Fruit fly (Drosophila melanogaster) whole organism, embryonic: Measurements from ENCODE around the gene CG44044.

Experiments
- Awh ChIP-seq: fragments of 200-800 bp; sonication (Bioruptor generic); IDR thresholded peaks from 2 replicates; pipeline ENCODE4, ENCODE4 v1.3.6; 2022; ENCODE audit warnings: missing biosample characterization, missing genetic modification characterization
- Bgb ChIP-seq: fragments of 200-800 bp; sonication (Bioruptor generic); IDR thresholded peaks from 2 replicates; pipeline ENCODE4 v1.3.6; 2022; ENCODE audit warnings: missing biosample characterization, missing genetic modification characterization; ENCODE audit not compliant: partially characterized antibody
- Bteb2 ChIP-seq: fragments of 200-800 bp; sonication (Bioruptor generic); optimal IDR thresholded peaks from 2 replicates; lab custom pipeline; 2016; ENCODE audit warnings: missing biosample characterization, missing genetic modification characterization
- CG10274 ChIP-seq: fragments of 200-800 bp; sonication (Bioruptor generic); optimal IDR thresholded peaks from 3 replicates; lab custom pipeline; 2017; ENCODE audit warnings: missing biosample characterization, mild to moderate bottlenecking, missing genetic modification characterization
- CG11560 ChIP-seq: fragments of 200-800 bp; sonication (Bioruptor generic); IDR thresholded peaks from 3 replicates; pipeline ENCODE4 v1.3.6; 2022; ENCODE audit warnings: missing biosample characterization, missing genetic modification characterization
- CG12744 ChIP-seq: fragments of 200-800 bp; sonication (Bioruptor generic); optimal IDR thresholded peaks from 2 replicates; lab custom pipeline; 2016; ENCODE audit warnings: missing biosample characterization, missing genetic modification characterization
- CG14441 ChIP-seq: fragments of 200-800 bp; sonication (Bioruptor generic); IDR thresholded peaks from 2 replicates; pipeline ENCODE4 v1.3.6; 2022; ENCODE audit warnings: missing biosample characterization, missing genetic modification characterization
- CG17568 ChIP-seq: fragments of 200-800 bp; sonication (Bioruptor generic); optimal IDR thresholded peaks from 2 replicates; lab custom pipeline; 2018; ENCODE audit warnings: missing biosample characterization, mild to moderate bottlenecking, missing genetic modification characterization, moderate library complexity
- CG18599 ChIP-seq: fragments of 200-800 bp; sonication (Bioruptor generic); optimal IDR thresholded peaks from 3 replicates; lab custom pipeline; 2017; ENCODE audit warnings: missing biosample characterization, missing genetic modification characterization, mild to moderate bottlenecking, moderate library complexity, missing genetic modification reagents
- CG18764 ChIP-seq: fragments of 200-800 bp; sonication (Bioruptor generic); optimal IDR thresholded peaks from 3 replicates; lab custom pipeline; 2016; ENCODE audit warnings: missing biosample characterization, missing genetic modification characterization
- CG2875 ChIP-seq: fragments of 200-800 bp; sonication (Bioruptor generic); optimal IDR thresholded peaks from 2 replicates; lab custom pipeline; 2017; ENCODE audit warnings: missing biosample characterization, mild to moderate bottlenecking, missing genetic modification characterization, missing genetic modification reagents
- CG3163 ChIP-seq: fragments of 200-800 bp; sonication (Bioruptor generic); optimal IDR thresholded peaks from 3 replicates; lab custom pipeline; 2016; ENCODE audit warnings: missing biosample characterization, missing genetic modification characterization
- CG6254 ChIP-seq: fragments of 200-800 bp; sonication (Bioruptor generic); optimal IDR thresholded peaks from 3 replicates; lab custom pipeline; 2017; ENCODE audit warnings: mild to moderate bottlenecking, missing biosample characterization, missing genetic modification reagents, missing genetic modification characterization
- CG6689 ChIP-seq: fragments of 200-800 bp; sonication (Bioruptor generic); IDR thresholded peaks from 2 replicates; pipeline ENCODE4 v1.3.6; 2022; ENCODE audit warnings: missing biosample characterization, missing genetic modification characterization
- CG6765 ChIP-seq: fragments of 200-800 bp; sonication (Bioruptor generic); optimal IDR thresholded peaks from 3 replicates; lab custom pipeline; 2017; ENCODE audit warnings: missing biosample characterization, mild to moderate bottlenecking, missing genetic modification characterization
- CG6854 ChIP-seq: fragments of 200-800 bp; sonication (Bioruptor generic); optimal IDR thresholded peaks from 3 replicates; lab custom pipeline; 2017; ENCODE audit warnings: missing biosample characterization, mild to moderate bottlenecking, missing genetic modification characterization
- CG7357 ChIP-seq: fragments of 200-800 bp; sonication (Bioruptor generic); IDR thresholded peaks from 3 replicates; pipeline ENCODE4 v1.3.6; 2022; ENCODE audit warnings: missing biosample characterization, missing genetic modification characterization
- CG8478 ChIP-seq: fragments of >200 bp; optimal IDR thresholded peaks from 2 replicates; lab custom pipeline; 2018
- CG8765 ChIP-seq: fragments of 200-800 bp; sonication (Bioruptor generic); IDR thresholded peaks from 2 replicates; pipeline ENCODE4 v1.3.6; 2022; ENCODE audit warnings: missing biosample characterization, missing genetic modification characterization
- CG9609 ChIP-seq: fragments of 200-800 bp; sonication (Bioruptor generic); optimal IDR thresholded peaks from 3 replicates; lab custom pipeline; 2016; ENCODE audit warnings: missing biosample characterization, missing genetic modification characterization
- CG9797 ChIP-seq: fragments of 200-800 bp; sonication (Bioruptor generic); optimal IDR thresholded peaks from 3 replicates; lab custom pipeline; 2018; ENCODE audit warnings: missing biosample characterization, mild to moderate bottlenecking, missing genetic modification characterization
- CkIIα-i1 ChIP-seq: fragments of 200-800 bp; sonication (Bioruptor generic); IDR thresholded peaks from 2 replicates; pipeline ENCODE4 v1.3.6; 2022; ENCODE audit warnings: missing biosample characterization, missing genetic modification characterization
- Dek ChIP-seq: fragments of 200-800 bp; sonication (Bioruptor generic); optimal IDR thresholded peaks from 3 replicates; lab custom pipeline; 2019; ENCODE audit warnings: missing biosample characterization, mild to moderate bottlenecking, missing genetic modification characterization, moderate library complexity
- Dfd ChIP-seq, 2 experiments: fragments of >200 bp; optimal IDR thresholded peaks; 2 replicates each; lab custom pipeline; 2017; ENCODE audit warnings: missing biosample characterization in 2 of 2, missing genetic modification characterization in 2 of 2
- Dp ChIP-seq: fragments of 200-800 bp; sonication (Bioruptor generic); optimal IDR thresholded peaks from 2 replicates; lab custom pipeline; 2018; ENCODE audit warnings: missing biosample characterization, mild to moderate bottlenecking, missing genetic modification characterization, moderate library complexity
- ERR ChIP-seq: fragments of 200-800 bp; sonication (Bioruptor generic); optimal IDR thresholded peaks from 2 replicates; lab custom pipeline; 2016; ENCODE audit warnings: missing biosample characterization, missing genetic modification characterization
- Fer3 ChIP-seq: fragments of 200-800 bp; sonication (Bioruptor generic); optimal IDR thresholded peaks from 2 replicates; lab custom pipeline; 2018; ENCODE audit warnings: missing biosample characterization, mild to moderate bottlenecking, missing genetic modification characterization, moderate library complexity
- MESR4 ChIP-seq: fragments of 200-800 bp; sonication (Bioruptor generic); optimal IDR thresholded peaks from 2 replicates; lab custom pipeline; 2018; ENCODE audit warnings: missing biosample characterization, mild to moderate bottlenecking, missing genetic modification characterization, moderate library complexity
- Med ChIP-seq: fragments of 200-800 bp; sonication (Bioruptor generic); peaks from one replicate; lab custom pipeline; 2016; ENCODE audit warnings: missing biosample characterization, missing genetic modification characterization, mild to moderate bottlenecking, inconsistent platforms, moderate library complexity
- NC2β ChIP-seq: fragments of 200-800 bp; sonication (Bioruptor generic); optimal IDR thresholded peaks from 2 replicates; lab custom pipeline; 2016; ENCODE audit warnings: missing biosample characterization, missing genetic modification characterization
- Xrp1 ChIP-seq: fragments of 200-800 bp; sonication (Bioruptor generic); IDR thresholded peaks from 2 replicates; pipeline ENCODE4 v1.3.6; 2022; ENCODE audit warnings: missing biosample characterization, missing genetic modification characterization
- YL-1 ChIP-seq: fragments of 200-800 bp; sonication (Bioruptor generic); optimal IDR thresholded peaks from 3 replicates; lab custom pipeline; 2017; ENCODE audit warnings: missing biosample characterization, mild to moderate bottlenecking, missing genetic modification characterization
- al ChIP-seq: fragments of 200-800 bp; sonication (Bioruptor generic); IDR thresholded peaks from 2 replicates; pipeline ENCODE4 v1.3.6; 2022; ENCODE audit warnings: missing biosample characterization, missing genetic modification characterization
- amos ChIP-seq: fragments of 200-800 bp; sonication (Bioruptor generic); IDR thresholded peaks from 2 replicates; pipeline ENCODE4 v1.3.6; 2022; ENCODE audit warnings: missing biosample characterization, missing genetic modification characterization; ENCODE audit not compliant: partially characterized antibody
- dimm ChIP-seq: fragments of 200-800 bp; sonication (Bioruptor generic); IDR thresholded peaks from 2 replicates; pipeline ENCODE4 v1.3.6; 2022; ENCODE audit warnings: missing biosample characterization, missing genetic modification characterization
- dm ChIP-seq: fragments of 200-800 bp; sonication (Bioruptor generic); optimal IDR thresholded peaks from 3 replicates; lab custom pipeline; 2016; ENCODE audit warnings: missing biosample characterization, missing genetic modification characterization
- fd102C ChIP-seq: fragments of 200-800 bp; sonication (Bioruptor generic); optimal IDR thresholded peaks from 2 replicates; lab custom pipeline; 2018; ENCODE audit warnings: missing biosample characterization, mild to moderate bottlenecking, missing genetic modification characterization, moderate library complexity
- grn ChIP-seq: fragments of 200-800 bp; sonication (Bioruptor generic); optimal IDR thresholded peaks from 3 replicates; lab custom pipeline; 2017; ENCODE audit warnings: missing biosample characterization, missing genetic modification characterization
- gro ChIP-seq: fragments of 200-800 bp; sonication (Bioruptor generic); optimal IDR thresholded peaks from 2 replicates; lab custom pipeline; 2016; ENCODE audit warnings: missing biosample characterization, missing genetic modification characterization
- gt ChIP-seq: fragments of 200-800 bp; sonication (Bioruptor generic); IDR thresholded peaks from 2 replicates; pipeline ENCODE4 v1.3.6; 2022; ENCODE audit warnings: missing biosample characterization, missing genetic modification characterization
- kay ChIP-seq: fragments of 200-800 bp; sonication (Bioruptor generic); optimal IDR thresholded peaks from 2 replicates; lab custom pipeline; 2016; ENCODE audit warnings: missing biosample characterization, missing genetic modification characterization
- lbe ChIP-seq: fragments of 200-800 bp; sonication (Bioruptor generic); optimal IDR thresholded peaks from 2 replicates; lab custom pipeline; 2016; ENCODE audit warnings: missing biosample characterization, mild to moderate bottlenecking, missing genetic modification characterization
- nom ChIP-seq: fragments of 200-800 bp; sonication (Bioruptor generic); optimal IDR thresholded peaks from 2 replicates; lab custom pipeline; 2017; ENCODE audit warnings: missing biosample characterization, missing genetic modification characterization, mild to moderate bottlenecking, moderate library complexity, missing genetic modification reagents
- pfk ChIP-seq: fragments of 200-800 bp; sonication (Bioruptor generic); optimal IDR thresholded peaks from 2 replicates; lab custom pipeline; 2018; ENCODE audit warnings: missing biosample characterization, mild to moderate bottlenecking, missing genetic modification characterization, moderate library complexity
- rib ChIP-seq: fragments of 200-800 bp; sonication (Bioruptor generic); IDR thresholded peaks from 2 replicates; pipeline ENCODE4 v1.3.6; 2022; ENCODE audit warnings: missing biosample characterization, missing genetic modification characterization
- ro ChIP-seq: fragments of 200-800 bp; sonication (Bioruptor generic); IDR thresholded peaks from 2 replicates; pipeline ENCODE4 v1.3.6; 2022; ENCODE audit warnings: missing biosample characterization, missing genetic modification characterization
- sens ChIP-seq: fragments of 200-800 bp; sonication (Bioruptor generic); peaks from one replicate; lab custom pipeline; 2016; ENCODE audit warnings: missing biosample characterization, missing genetic modification characterization
- sob ChIP-seq: fragments of 200-800 bp; sonication (Bioruptor generic); IDR thresholded peaks from 2 replicates; pipeline ENCODE4 v1.3.6; 2022; ENCODE audit warnings: missing biosample characterization, missing genetic modification characterization

Gene CG44044

dm6 chr3R:16280003-16280998, 41.3 kb upstream of the CG44044 start (continued):
- peak; percentile 99 for TF ChIP-seq gt
- peak; percentile 90 for TF ChIP-seq MESR4 (GFP tag; lab: Kevin White, UChicago)
- TF ChIP-seq CG9797 (GFP tag; lab: Kevin White, UChicago): peak; percentile 57
- TF ChIP-seq CG10274 (GFP tag; lab: Kevin White, UChicago): peak; percentile 93
- TF ChIP-seq CG6254 (GFP tag; lab: Kevin White, UChicago): peak; percentile 96
- TF ChIP-seq ERR: peak; percentile 98
- peak; percentile 99 for TF ChIP-seq lbe
- TF ChIP-seq grn (GFP tag; lab: Kevin White, UChicago): peak; percentile 93
- TF ChIP-seq nom: peak; percentile 98
- TF ChIP-seq Dek: peak; percentile 99
- no peak for TF ChIP-seq Dfd (GFP tag; optimal IDR thresholded peaks at IDR 0.05; lab: Kevin White, UChicago)
- TF ChIP-seq pfk (GFP tag; lab: Kevin White, UChicago): peak; percentile 36
- peak; percentile 99 for TF ChIP-seq fd102C
- TF ChIP-seq Bteb2 (GFP tag; lab: Kevin White, UChicago): peak; percentile 100
- TF ChIP-seq Fer3 (tag; lab: Kevin White, UChicago): peak; percentile 99
- peak; percentile 99 for TF ChIP-seq NC2β (GFP tag; lab: Kevin White, UChicago)
- TF ChIP-seq YL-1: peak; percentile 99
- peak; percentile 99 for TF ChIP-seq CG8765 (GFP tag; lab: Robert Waterston, UW)
- TF ChIP-seq Bgb (GFP tag; lab: Robert Waterston, UW): peak; percentile 50; the same call in 1 of the 2 replicates
- TF ChIP-seq Dp (GFP tag; lab: Kevin White, UChicago): peak; percentile 41
- TF ChIP-seq dm (GFP tag; lab: Kevin White, UChicago): peak; percentile 99
- TF ChIP-seq Med (GFP tag; lab: Kevin White, UChicago): peak; percentile 100
- TF ChIP-seq CG6765 (GFP tag; lab: Kevin White, UChicago): peak; percentile 99
- peak; percentile 100 for TF ChIP-seq Xrp1 (GFP tag; lab: Robert Waterston, UW)
- peak; percentile 98 for TF ChIP-seq kay (GFP tag; lab: Kevin White, UChicago)
- TF ChIP-seq amos: 0 out of 2 replicates have a peak, but pooled peaks have one; percentile 24
- peak; percentile 99 for TF ChIP-seq CG9609
- TF ChIP-seq CG11560: peak; percentile 89; the same call in 2 of the 3 replicates
- TF ChIP-seq CG18764: peak; percentile 99
- peak; percentile 100 for TF ChIP-seq sens (GFP tag; lab: Kevin White, UChicago)
- TF ChIP-seq CkIIα-i1 (GFP tag; lab: Robert Waterston, UW): peak; percentile 97; the same call in 1 of the 2 replicates
- TF ChIP-seq gro: peak; percentile 99
- peak; percentile 98 for TF ChIP-seq ro (GFP tag; lab: Robert Waterston, UW)
- peak; percentile 99 for TF ChIP-seq CG6689
- TF ChIP-seq CG18599 (GFP tag; lab: Kevin White, UChicago): peak; percentile 100
- TF ChIP-seq CG12744 (GFP tag; lab: Kevin White, UChicago): peak; percentile 99
- peak; percentile 98 for TF ChIP-seq CG7357 (GFP tag; lab: Robert Waterston, UW)
- TF ChIP-seq CG3163: peak; percentile 97
- peak; percentile 100 for TF ChIP-seq Awh (GFP tag; lab: Robert Waterston, UW)
- TF ChIP-seq rib (GFP tag; lab: Robert Waterston, UW): peak; percentile 98
- peak; percentile 99 for TF ChIP-seq CG2875
- TF ChIP-seq al (GFP tag; lab: Robert Waterston, UW): peak; percentile 99
- TF ChIP-seq dimm (GFP tag; lab: Robert Waterston, UW): no peak; the same call in 1 of the 2 replicates
- TF ChIP-seq CG14441 (GFP tag; lab: Robert Waterston, UW): peak; percentile 99
- TF ChIP-seq sob (GFP tag; lab: Robert Waterston, UW): peak; percentile 100
- peak; percentile 99 for TF ChIP-seq CG17568
- peak; percentile 10 for TF ChIP-seq CG8478
- peak; percentile 99 for TF ChIP-seq CG6854 (GFP tag; lab: Kevin White, UChicago)
